Worm (Caenorhabditis elegans) whole organism, late embryonic: Measurements from ENCODE around the gene srh-211.

Experiments used
- ceh-30 ChIP-seq: fragments of 150-350 bp; optimal IDR thresholded peaks from 2 replicates; lab custom pipeline; 2014; ENCODE audit warnings: missing biosample characterization, missing genetic modification characterization
- lin-11 ChIP-seq: fragments of 200-800 bp; sonication (Bioruptor generic); optimal IDR thresholded peaks from 2 replicates; lab custom pipeline; 2018; ENCODE audit warnings: mild to moderate bottlenecking, missing genetic modification characterization, missing compliant biosample characterization
- nfya-1 ChIP-seq: sonication (generic microtip); optimal IDR thresholded peaks from 2 replicates; lab custom pipeline; 2017; ENCODE audit warnings: missing genetic modification characterization, mild to moderate bottlenecking, missing compliant biosample characterization, antibody characterized with exemption, moderate library complexity
- nhr-11 ChIP-seq: fragments of 150-350 bp; optimal IDR thresholded peaks from 2 replicates; lab custom pipeline; 2014; ENCODE audit warnings: missing biosample characterization, missing genetic modification characterization
- pag-3 ChIP-seq: sonication (generic microtip); optimal IDR thresholded peaks from 2 replicates; lab custom pipeline; 2016; ENCODE audit warnings: missing compliant biosample characterization, missing genetic modification characterization, borderline replicate concordance

- TF ChIP-seq ceh-30 (tag; lab: Kevin White, UChicago) (no peak), pag-3 (tag; lab: Kevin White, UChicago) (no peak), nfya-1 (tag; lab: Kevin White, UChicago) (no peak), nhr-11 (tag; lab: Kevin White, UChicago) (no peak), lin-11 (tag; lab: Kevin White, UChicago) (no peak)
Observed at ce11 chrV:4082952-4083351, 1.8 kb upstream of the srh-211 start, which contains the start of gene F38H12.5.
